Fruit fly (Drosophila melanogaster) whole organism, wandering third instar larva: ENCODE results near the gene CG44774.

Source experiments
- Abd-B ChIP-seq: fragments of >200 bp; optimal IDR thresholded peaks from 2 replicates; lab custom pipeline; 2017; ENCODE audit warnings: missing biosample characterization, missing genetic modification characterization
- CG32264 ChIP-seq: fragments of 200-800 bp; sonication (Bioruptor generic); optimal IDR thresholded peaks from 2 replicates; lab custom pipeline; 2016; ENCODE audit warnings: missing biosample characterization, missing genetic modification characterization
- CG9705 ChIP-seq: fragments of 200-800 bp; sonication (Bioruptor generic); optimal IDR thresholded peaks from 2 replicates; lab custom pipeline; 2018; ENCODE audit warnings: missing biosample characterization, mild to moderate bottlenecking, missing genetic modification characterization
- Dfd ChIP-seq: fragments of >200 bp; optimal IDR thresholded peaks from 2 replicates; lab custom pipeline; 2017; ENCODE audit warnings: missing biosample characterization, missing genetic modification characterization
- Dif ChIP-seq: fragments of 200-275, 200-300 bp; sonication (Bioruptor generic); optimal IDR thresholded peaks from 2 replicates; lab custom pipeline; 2018; ENCODE audit warnings: missing biosample characterization, missing genetic modification characterization; ENCODE audit not compliant: partially characterized antibody
- GATAd ChIP-seq: sonication (Bioruptor generic); optimal IDR thresholded peaks from 2 replicates; lab custom pipeline; 2016; ENCODE audit warnings: missing biosample characterization, missing genetic modification characterization
- HLH106 ChIP-seq: fragments of 200-800 bp; optimal IDR thresholded peaks from 3 replicates; lab custom pipeline; 2019; ENCODE audit warnings: missing biosample characterization, mild to moderate bottlenecking, missing genetic modification characterization, moderate library complexity
- Hnf4 ChIP-seq: fragments of 200-800 bp; sonication (Bioruptor generic); optimal IDR thresholded peaks from 2 replicates; lab custom pipeline; 2016; ENCODE audit warnings: missing biosample characterization, mild to moderate bottlenecking, missing genetic modification characterization
- Hr78 ChIP-seq: fragments of >200 bp; optimal IDR thresholded peaks from 2 replicates; lab custom pipeline; 2017; ENCODE audit warnings: missing biosample characterization, missing genetic modification characterization
- Hr83 ChIP-seq: fragments of 200-300 bp; sonication (Bioruptor generic); optimal IDR thresholded peaks from 2 replicates; lab custom pipeline; 2016; ENCODE audit warnings: missing biosample characterization, mild to moderate bottlenecking, missing genetic modification characterization, moderate library complexity; ENCODE audit not compliant: poor library complexity, severe bottlenecking
- Jra ChIP-seq: sonication (Bioruptor generic); optimal IDR thresholded peaks from 2 replicates; lab custom pipeline; 2016; ENCODE audit warnings: missing biosample characterization, missing genetic modification characterization
- Mio ChIP-seq: sonication (Bioruptor generic); optimal IDR thresholded peaks from 2 replicates; lab custom pipeline; 2016; ENCODE audit warnings: missing biosample characterization, missing genetic modification characterization
- Myc ChIP-seq: fragments of >200 bp; optimal IDR thresholded peaks from 2 replicates; lab custom pipeline; 2017
- N ChIP-seq: fragments of >200 bp; optimal IDR thresholded peaks from 2 replicates; lab custom pipeline; 2018; ENCODE audit warnings: missing biosample characterization, missing external identifiers, missing genetic modification characterization
- OdsH ChIP-seq: fragments of 200-800 bp; sonication (Bioruptor generic); optimal IDR thresholded peaks from 2 replicates; lab custom pipeline; 2016; ENCODE audit warnings: missing biosample characterization, mild to moderate bottlenecking, missing genetic modification characterization
- Rel ChIP-seq, 2 experiments: fragments of 200-800 bp; sonication (Bioruptor generic) in 1 of 2; optimal IDR thresholded peaks; 2 replicates in 1 of 2; 3 replicates in 1 of 2; lab custom pipeline; 2016 to 2019; ENCODE audit warnings: mild to moderate bottlenecking in 2 of 2, missing biosample characterization in 2 of 2, missing genetic modification characterization in 2 of 2, moderate library complexity in 1 of 2
- Sp1 ChIP-seq: fragments of 200-800 bp; sonication (Bioruptor generic); optimal IDR thresholded peaks from 3 replicates; lab custom pipeline; 2019; ENCODE audit warnings: missing biosample characterization, mild to moderate bottlenecking, missing genetic modification characterization, moderate library complexity
- Vsx2 ChIP-seq: fragments of 200-300, 225-300 bp; sonication (Bioruptor generic); optimal IDR thresholded peaks from 2 replicates; lab custom pipeline; 2018; ENCODE audit warnings: missing biosample characterization, missing genetic modification characterization; ENCODE audit not compliant: partially characterized antibody
- br ChIP-seq: fragments of 200-800 bp; sonication (Bioruptor generic); optimal IDR thresholded peaks from 2 replicates; lab custom pipeline; 2016; ENCODE audit warnings: missing biosample characterization, missing genetic modification characterization
- brk ChIP-seq: fragments of 200-800 bp; sonication (Bioruptor generic); optimal IDR thresholded peaks from 2 replicates; lab custom pipeline; 2016; ENCODE audit warnings: missing biosample characterization, mild to moderate bottlenecking, missing genetic modification characterization
- dl ChIP-seq, 2 experiments: fragments of 175-275, 200-275 bp in 1 of 2; fragments of 200-275 bp in 1 of 2; sonication (Bioruptor generic); optimal IDR thresholded peaks; lab custom pipeline; 2018; ENCODE audit warnings: mild to moderate bottlenecking in 2 of 2, missing biosample characterization in 2 of 2, missing genetic modification characterization in 2 of 2, moderate library complexity in 2 of 2; ENCODE audit not compliant: partially characterized antibody in 2 of 2, insufficient read depth in 1 of 2
- dmrt93B ChIP-seq: fragments of 200-800 bp; sonication (Bioruptor generic); optimal IDR thresholded peaks from 2 replicates; lab custom pipeline; 2018; ENCODE audit warnings: missing biosample characterization, mild to moderate bottlenecking, missing genetic modification characterization
- dsf ChIP-seq: sonication (Bioruptor generic); optimal IDR thresholded peaks from 2 replicates; lab custom pipeline; 2016; ENCODE audit warnings: missing biosample characterization, missing genetic modification characterization, borderline replicate concordance
- ey ChIP-seq: fragments of 200-800 bp; sonication (Bioruptor generic); optimal IDR thresholded peaks from 2 replicates; lab custom pipeline; 2016; ENCODE audit warnings: missing biosample characterization, missing genetic modification characterization
- foxo ChIP-seq, 2 experiments: fragments of 200-800 bp; sonication (Bioruptor generic); optimal IDR thresholded peaks; 2 replicates in 1 of 2; 3 replicates in 1 of 2; lab custom pipeline; 2016 to 2017; ENCODE audit warnings: missing biosample characterization in 2 of 2, missing genetic modification characterization in 2 of 2
- fru ChIP-seq: fragments of 200-800 bp; sonication (Bioruptor generic); optimal IDR thresholded peaks from 3 replicates; lab custom pipeline; 2016; ENCODE audit warnings: missing biosample characterization, mild to moderate bottlenecking, missing genetic modification characterization
- h ChIP-seq: fragments of 200-800 bp; sonication (Bioruptor generic); optimal IDR thresholded peaks from 3 replicates; lab custom pipeline; 2016; ENCODE audit warnings: missing biosample characterization, mild to moderate bottlenecking, missing genetic modification characterization
- jim ChIP-seq: fragments of 175-275, 200-325 bp; sonication (Bioruptor generic); optimal IDR thresholded peaks from 2 replicates; lab custom pipeline; 2016; ENCODE audit warnings: missing biosample characterization, mild to moderate bottlenecking, missing genetic modification characterization
- lola ChIP-seq: fragments of >200 bp; optimal IDR thresholded peaks from 2 replicates; lab custom pipeline; 2017; ENCODE audit warnings: missing biosample characterization, missing genetic modification characterization
- pan ChIP-seq: fragments of >200 bp; optimal IDR thresholded peaks from 2 replicates; lab custom pipeline; 2017
- psq ChIP-seq: fragments of 200-800 bp; sonication (Bioruptor generic); optimal IDR thresholded peaks from 3 replicates; lab custom pipeline; 2017; ENCODE audit warnings: missing biosample characterization, mild to moderate bottlenecking, missing genetic modification characterization, moderate library complexity
- rgr ChIP-seq: fragments of 200-800 bp; sonication (Bioruptor generic); optimal IDR thresholded peaks from 3 replicates; lab custom pipeline; 2016; ENCODE audit warnings: missing biosample characterization, mild to moderate bottlenecking, missing genetic modification characterization
- sv ChIP-seq: fragments of 200-800 bp; sonication (Bioruptor generic); optimal IDR thresholded peaks from 3 replicates; lab custom pipeline; 2016; ENCODE audit warnings: missing biosample characterization, missing genetic modification characterization
- tai ChIP-seq: sonication (Bioruptor generic); optimal IDR thresholded peaks from 2 replicates; lab custom pipeline; 2016; ENCODE audit warnings: missing biosample characterization, missing genetic modification characterization
- usp ChIP-seq: fragments of >200 bp; optimal IDR thresholded peaks from 2 replicates; lab custom pipeline; 2017; ENCODE audit warnings: missing biosample characterization, missing genetic modification characterization
- woc ChIP-seq: sonication (Bioruptor generic); optimal IDR thresholded peaks from 2 replicates; lab custom pipeline; 2016; ENCODE audit warnings: missing biosample characterization, mild to moderate bottlenecking, missing genetic modification characterization

CG44774 gene

dm6 chrX:4955788-4956442 is 18.0 kb upstream of the CG44774 start (continued):
- TF ChIP-seq CG9705 (GFP tag; lab: Kevin White, UChicago) (no peak), Rel (GFP tag; optimal IDR thresholded peaks at IDR 0.05; lab: Kevin White, UChicago) (no peak), Rel (tag; optimal IDR thresholded peaks at IDR 0.05; lab: Kevin White, UChicago) (no peak), Dfd (GFP tag; lab: Kevin White, UChicago) (no peak), rgr (GFP tag; lab: Kevin White, UChicago) (peak; percentile 21)
- TF ChIP-seq, all 38 proteins: peak for 6

- TF ChIP-seq Sp1 (GFP tag; lab: Kevin White, UChicago) (no peak), pan (lab: Kevin White, UChicago) (no peak)
- TF ChIP-seq, all 38 proteins: peak for 0
These were observed 5.6 kb upstream of the CG44774 start for dm6 chrX:4943505-4943904.

- TF ChIP-seq dsf (GFP tag; lab: Kevin White, UChicago) (no peak), jim (GFP tag; lab: Kevin White, UChicago) (no peak), CG32264 (GFP tag; lab: Kevin White, UChicago) (no peak), Hr78 (no peak), tai (GFP tag; lab: Kevin White, UChicago) (no peak), brk (GFP tag; lab: Kevin White, UChicago) (no peak), dmrt93B (no peak), dl (GFP tag; optimal IDR thresholded peaks at IDR 0.05; lab: Kevin White, UChicago; ENCODE audit: insufficient read depth in 1 of 2, partially characterized antibody in 2 of 2) (no peak), Abd-B (GFP tag; lab: Kevin White, UChicago) (no peak), Dif (GFP tag; lab: Kevin White, UChicago) (no peak), h (GFP tag; lab: Kevin White, UChicago) (no peak), woc (GFP tag; lab: Kevin White, UChicago) (no peak), Mio (GFP tag; lab: Kevin White, UChicago) (no peak), OdsH (no peak), Vsx2 (GFP tag; lab: Kevin White, UChicago) (no peak)
These were observed 3.6 kb upstream of the CG44774 start for dm6 chrX:4941512-4941911.

- TF ChIP-seq usp (no peak), Sp1 (GFP tag; lab: Kevin White, UChicago) (no peak), OdsH (no peak), Myc (lab: Kevin White, UChicago) (no peak), sv (GFP tag; lab: Kevin White, UChicago) (no peak), Vsx2 (GFP tag; lab: Kevin White, UChicago) (no peak), GATAd (GFP tag; lab: Kevin White, UChicago) (no peak), dl (GFP tag; optimal IDR thresholded peaks at IDR 0.05; lab: Kevin White, UChicago; ENCODE audit: insufficient read depth in 1 of 2, partially characterized antibody in 2 of 2) (no peak), Rel (GFP tag; optimal IDR thresholded peaks at IDR 0.05; lab: Kevin White, UChicago) (no peak), Rel (tag; optimal IDR thresholded peaks at IDR 0.05; lab: Kevin White, UChicago) (no peak), Jra (no peak), br (no peak), foxo (GFP tag; optimal IDR thresholded peaks at IDR 0.05; lab: Kevin White, UChicago) (no peak), Dfd (GFP tag; lab: Kevin White, UChicago) (no peak), dsf (GFP tag; lab: Kevin White, UChicago) (no peak), dmrt93B (no peak), brk (GFP tag; lab: Kevin White, UChicago) (no peak), fru (no peak), lola (GFP tag; lab: Kevin White, UChicago) (no peak), jim (GFP tag; lab: Kevin White, UChicago) (no peak), pan (lab: Kevin White, UChicago) (no peak)
- TF ChIP-seq, all 38 proteins: peak for 0
These were observed 2.6 kb upstream of the CG44774 start for dm6 chrX:4940527-4940926.

dm6 chrX:4939788-4940441 is 2.0 kb upstream of the CG44774 start:
- TF ChIP-seq Hnf4 (peak; percentile 88), dmrt93B (peak; percentile 86), Sp1 (GFP tag; lab: Kevin White, UChicago) (peak; percentile 82), woc (GFP tag; lab: Kevin White, UChicago) (peak; percentile 77), sv (GFP tag; lab: Kevin White, UChicago) (peak; percentile 95), jim (GFP tag; lab: Kevin White, UChicago) (no peak), Jra (peak; percentile 77), Dif (GFP tag; lab: Kevin White, UChicago) (no peak), Mio (GFP tag; lab: Kevin White, UChicago) (peak; percentile 27), Hr78 (no peak), N (GFP tag; lab: Kevin White, UChicago) (no peak), HLH106 (tag; lab: Kevin White, UChicago) (peak; percentile 88), fru (peak; percentile 92), tai (GFP tag; lab: Kevin White, UChicago) (peak; percentile 84), psq (GFP tag; lab: Kevin White, UChicago) (peak; percentile 62), Hr83 (GFP tag; lab: Kevin White, UChicago) (peak; percentile 82), br (peak; percentile 86), Vsx2 (GFP tag; lab: Kevin White, UChicago) (no peak), Abd-B (GFP tag; lab: Kevin White, UChicago) (no peak), dsf (GFP tag; lab: Kevin White, UChicago) (peak; percentile 8), ey (peak; percentile 88), Myc (lab: Kevin White, UChicago) (no peak)
